Worm (Caenorhabditis elegans) whole organism, midembryonic: ENCODE data around the gene cdl-1.

ENCODE experiments used
- cog-1 ChIP-seq: sonication (generic microtip); optimal IDR thresholded peaks from 2 replicates; lab custom pipeline; 2016; ENCODE audit warnings: missing genetic modification characterization, missing compliant biosample characterization
- flt-1 ChIP-seq: fragments of 200-800 bp; sonication (Bioruptor generic); IDR thresholded peaks from 2 replicates; pipeline ENCODE4 v1.3.6; 2022; ENCODE audit warnings: missing genetic modification characterization, missing compliant biosample characterization
- med-1 ChIP-seq: sonication (generic microtip); optimal IDR thresholded peaks from 2 replicates; lab custom pipeline; 2017; ENCODE audit warnings: missing genetic modification characterization, mild to moderate bottlenecking, missing compliant biosample characterization, antibody characterized with exemption, missing genetic modification reagents; ENCODE audit not compliant: insufficient read depth
- ref-1 ChIP-seq: fragments of 200-800 bp; sonication (Bioruptor generic); conservative IDR thresholded peaks from 2 replicates; pipeline ENCODE4 v1.3.6; 2022; ENCODE audit warnings: missing genetic modification reagents, missing genetic modification characterization, missing compliant biosample characterization
- ztf-23 ChIP-seq: fragments of 200-800 bp; sonication (Bioruptor generic); IDR thresholded peaks from 2 replicates; pipeline ENCODE4 v1.3.6; 2022; ENCODE audit warnings: missing genetic modification reagents, missing genetic modification characterization, missing compliant biosample characterization

- no peak for TF ChIP-seq ztf-23
- TF ChIP-seq ref-1: no peak
- no peak for TF ChIP-seq cog-1
- TF ChIP-seq med-1 (GFP tag; lab: Kevin White, UChicago): no peak
- TF ChIP-seq flt-1 (GFP tag; lab: Robert Waterston, UW): no peak
Measured at ce11 chrII:10769291-10769690, 16.0 kb upstream of the cdl-1 start.
